Worm (Caenorhabditis elegans): Measurements from ENCODE around the gene sra-37.
A peak's percentile ranks its signal among the peaks of the same experiment; 100 is the strongest.

DNA sequence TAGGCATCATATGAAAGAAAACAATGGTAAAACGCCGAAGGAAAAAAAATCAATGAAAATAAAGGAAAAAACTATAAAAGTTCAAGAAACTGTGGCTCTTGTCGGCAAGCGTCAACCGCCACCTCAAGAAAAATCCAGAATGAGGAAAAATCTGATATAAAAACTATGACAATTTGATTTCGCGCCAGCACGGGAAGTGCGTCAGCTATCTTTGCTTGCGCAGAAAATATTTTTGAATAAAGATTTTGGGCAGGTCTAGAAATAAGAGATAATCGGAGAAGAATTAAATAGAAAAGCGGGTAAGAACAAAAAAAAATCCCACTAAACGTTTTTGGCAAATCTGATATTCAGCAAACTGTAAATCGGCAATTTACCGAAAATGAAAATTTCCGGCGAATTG lies 25.0 kb upstream of the sra-37 start:
- no peak for TF ChIP-seq unc-62 (GFP tag; optimal IDR thresholded peaks at IDR 0.05)
- TF ChIP-seq nhr-237 (tag; optimal IDR thresholded peaks at IDR 0.05) = no peak
- TF ChIP-seq elt-2 (tag; optimal IDR thresholded peaks at IDR 0.05) = no peak
- peak; percentile 6 for TF ChIP-seq fkh-8 (tag; optimal IDR thresholded peaks at IDR 0.05)
- peak in 2 of 6 experiments; percentile 58 to 82 for TF ChIP-seq elt-3 (tag; optimal IDR thresholded peaks at IDR 0.05)
- no peak for TF ChIP-seq mdl-1 (tag; optimal IDR thresholded peaks at IDR 0.05)
- TF ChIP-seq sup-37 (GFP tag; optimal IDR thresholded peaks at IDR 0.05) = no peak
- TF ChIP-seq ztf-4 (tag; optimal IDR thresholded peaks at IDR 0.05) = no peak
